Worm (Caenorhabditis elegans) whole organism, midembryonic: ENCODE data around the gene enol-1.

Experiments used
- ref-1 ChIP-seq: fragments of 200-800 bp; sonication (Bioruptor generic); conservative IDR thresholded peaks from 2 replicates; pipeline ENCODE4 v1.3.6; 2022; ENCODE audit warnings: missing genetic modification reagents, missing genetic modification characterization, missing compliant biosample characterization
- ztf-23 ChIP-seq: fragments of 200-800 bp; sonication (Bioruptor generic); IDR thresholded peaks from 2 replicates; pipeline ENCODE4 v1.3.6; 2022; ENCODE audit warnings: missing genetic modification reagents, missing genetic modification characterization, missing compliant biosample characterization

ce11 chrII:8920955-8921354, 9.8 kb upstream of the enol-1 start:
- no peak for TF ChIP-seq ztf-23 (GFP tag; lab: Robert Waterston, UW)
- no peak for TF ChIP-seq ref-1 (GFP tag; lab: Robert Waterston, UW)
